Fruit fly (Drosophila melanogaster): Measurements from ENCODE around the gene caup.

DNA sequence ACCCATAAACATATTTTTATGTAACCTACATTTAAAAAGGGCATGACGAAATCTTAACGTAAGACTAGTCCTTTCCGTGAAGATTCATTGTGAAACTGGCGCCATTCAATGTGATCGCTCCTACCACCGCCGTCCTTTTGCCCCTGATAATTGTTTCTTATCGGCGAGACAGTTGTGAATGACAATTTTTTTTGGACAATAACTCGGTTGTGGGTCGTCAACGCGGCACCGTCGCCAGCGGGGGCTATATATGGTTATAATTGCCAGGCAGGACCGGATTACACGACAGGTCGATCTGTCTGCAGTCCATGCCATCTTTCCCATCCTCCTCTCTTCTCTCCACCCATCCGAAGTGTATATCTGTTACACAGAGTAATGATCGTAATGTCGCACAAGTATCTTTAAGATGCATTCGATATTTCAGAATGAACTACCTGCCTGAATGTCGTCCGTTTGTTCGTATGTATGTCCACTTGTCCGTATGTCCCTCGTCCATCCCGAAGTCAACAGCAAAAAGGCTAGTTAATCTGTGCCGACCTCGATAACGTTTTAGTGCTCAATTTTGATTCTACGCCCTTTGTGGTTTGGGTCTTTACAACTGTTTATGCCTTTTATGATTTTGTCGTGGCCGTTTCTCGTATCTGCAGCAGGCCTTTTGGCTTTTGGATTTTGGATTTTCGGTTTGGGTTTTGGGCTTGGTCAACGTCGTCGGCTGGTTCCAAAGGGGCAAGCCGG, 39.8 kb downstream of the caup start:
- TF ChIP-seq CG6276 (GFP tag; optimal IDR thresholded peaks at IDR 0.05) = no peak
- TF ChIP-seq Lpt (GFP tag; optimal IDR thresholded peaks at IDR 0.05) = no peak
- no peak for TF ChIP-seq CG11762 (GFP tag; optimal IDR thresholded peaks at IDR 0.05; ENCODE audit: insufficient read depth)
- TF ChIP-seq CG3919 (GFP tag; optimal IDR thresholded peaks at IDR 0.05) = no peak
- no peak for TF ChIP-seq Hr38 (GFP tag; optimal IDR thresholded peaks at IDR 0.05)
- TF ChIP-seq CG6854 (GFP tag; optimal IDR thresholded peaks at IDR 0.05) = no peak
- TF ChIP-seq eg (GFP tag; IDR thresholded peaks at IDR 0.05) = no peak
- TF ChIP-seq Blimp-1 (GFP tag; optimal IDR thresholded peaks at IDR 0.05) = no peak
- no peak for TF ChIP-seq Eip93F (GFP tag; optimal IDR thresholded peaks at IDR 0.05)
- TF ChIP-seq OdsH (GFP tag; optimal IDR thresholded peaks at IDR 0.05) = no peak
- TF ChIP-seq CG8119 (GFP tag; IDR thresholded peaks at IDR 0.05) = no peak
